Fruit fly (Drosophila melanogaster) whole organism, embryonic: ENCODE results near the gene CG7806.

Source experiments
- BtbVII ChIP-seq: fragments of 200-800 bp; sonication (Bioruptor generic); optimal IDR thresholded peaks from 3 replicates; lab custom pipeline; 2017; ENCODE audit warnings: missing biosample characterization, mild to moderate bottlenecking, missing genetic modification characterization
- CG10267 ChIP-seq: fragments of 200-800 bp; sonication (Bioruptor generic); optimal IDR thresholded peaks from 2 replicates; lab custom pipeline; 2018; ENCODE audit warnings: missing biosample characterization, mild to moderate bottlenecking, missing genetic modification characterization, moderate library complexity
- CG11398 ChIP-seq: fragments of 200-800 bp; sonication (Bioruptor generic); optimal IDR thresholded peaks from 2 replicates; lab custom pipeline; 2016; ENCODE audit warnings: missing biosample characterization, missing genetic modification characterization
- CG12236 ChIP-seq: fragments of 200-800 bp; sonication (Bioruptor generic); optimal IDR thresholded peaks from 2 replicates; lab custom pipeline; 2016; ENCODE audit warnings: missing biosample characterization, missing genetic modification characterization
- CG12942 ChIP-seq: fragments of 200-800 bp; sonication (Bioruptor generic); optimal IDR thresholded peaks from 3 replicates; lab custom pipeline; 2016; ENCODE audit warnings: missing biosample characterization, missing genetic modification characterization
- CG13296 ChIP-seq: fragments of 200-800 bp; sonication (Bioruptor generic); optimal IDR thresholded peaks from 3 replicates; lab custom pipeline; 2018; ENCODE audit warnings: missing biosample characterization, mild to moderate bottlenecking, missing genetic modification characterization
- CG13894 ChIP-seq: fragments of 200-800 bp; sonication (Bioruptor generic); optimal IDR thresholded peaks from 3 replicates; lab custom pipeline; 2018; ENCODE audit warnings: missing biosample characterization, mild to moderate bottlenecking, missing genetic modification characterization, moderate library complexity
- CG14014 ChIP-seq: fragments of 200-800 bp; sonication (Bioruptor generic); IDR thresholded peaks from 2 replicates; pipeline ENCODE4 v1.3.6; 2022; ENCODE audit warnings: missing biosample characterization, missing genetic modification characterization
- CG14667 ChIP-seq: fragments of 200-800 bp; sonication (Bioruptor generic); IDR thresholded peaks from 2 replicates; pipeline ENCODE4 v1.3.6; 2022; ENCODE audit warnings: missing biosample characterization, missing genetic modification characterization
- CG1602 ChIP-seq: fragments of 200-800 bp; sonication (Bioruptor generic); optimal IDR thresholded peaks from 3 replicates; lab custom pipeline; 2016; ENCODE audit warnings: missing biosample characterization, missing genetic modification characterization
- CG1647 ChIP-seq: fragments of 200-800 bp; sonication (Bioruptor generic); optimal IDR thresholded peaks from 3 replicates; lab custom pipeline; 2016; ENCODE audit warnings: missing biosample characterization, missing genetic modification characterization
- CG16813 ChIP-seq: fragments of 200-800 bp; sonication (Bioruptor generic); IDR thresholded peaks from 3 replicates; pipeline ENCODE4 v1.3.6; 2022; ENCODE audit warnings: missing biosample characterization, missing genetic modification characterization; ENCODE audit not compliant: partially characterized antibody
- CG17361 ChIP-seq: fragments of 200-800 bp; sonication (Bioruptor generic); IDR thresholded peaks from 3 replicates; pipeline ENCODE4 v1.3.6; 2022; ENCODE audit warnings: missing biosample characterization, missing genetic modification characterization
- CG18011 ChIP-seq: fragments of 200-800 bp; sonication (Bioruptor generic); optimal IDR thresholded peaks from 2 replicates; lab custom pipeline; 2017; ENCODE audit warnings: missing biosample characterization, missing genetic modification characterization, mild to moderate bottlenecking, moderate library complexity, missing genotype
- CG31224 ChIP-seq: fragments of 200-800 bp; sonication (Bioruptor generic); IDR thresholded peaks from 2 replicates; pipeline ENCODE4 v1.3.6; 2022; ENCODE audit warnings: missing biosample characterization, missing genetic modification characterization
- CG32767 ChIP-seq: fragments of 200-800 bp; sonication (Bioruptor generic); IDR thresholded peaks from 2 replicates; pipeline ENCODE4 v1.3.6; 2022; ENCODE audit warnings: missing biosample characterization, missing genetic modification characterization
- CG34224 ChIP-seq: fragments of 200-800 bp; sonication (Bioruptor generic); IDR thresholded peaks from 3 replicates; pipeline ENCODE4 v1.3.6; 2022; ENCODE audit warnings: missing biosample characterization, missing genetic modification characterization; ENCODE audit not compliant: partially characterized antibody
- CG5245 ChIP-seq: fragments of 200-800 bp; sonication (Bioruptor generic); optimal IDR thresholded peaks from 3 replicates; lab custom pipeline; 2016; ENCODE audit warnings: missing biosample characterization, missing genetic modification characterization
- CG6654 ChIP-seq: fragments of 200-800 bp; sonication (Bioruptor generic); optimal IDR thresholded peaks from 2 replicates; lab custom pipeline; 2017; ENCODE audit warnings: missing biosample characterization, mild to moderate bottlenecking, missing genetic modification characterization
- CG6683 ChIP-seq: fragments of 200-800 bp; sonication (Bioruptor generic); optimal IDR thresholded peaks from 2 replicates; lab custom pipeline; 2017; ENCODE audit warnings: missing biosample characterization, mild to moderate bottlenecking, missing genetic modification characterization, missing genetic modification reagents
- CG8924 ChIP-seq: fragments of 200-800 bp; optimal IDR thresholded peaks from 3 replicates; lab custom pipeline; 2019; ENCODE audit warnings: missing biosample characterization, mild to moderate bottlenecking, missing genetic modification characterization, moderate library complexity
- CG8944 ChIP-seq: fragments of 200-800 bp; sonication (Bioruptor generic); optimal IDR thresholded peaks from 3 replicates; lab custom pipeline; 2016; ENCODE audit warnings: missing biosample characterization, missing genetic modification characterization
- CrebB ChIP-seq: fragments of 200-800 bp; sonication (Bioruptor generic); optimal IDR thresholded peaks from 3 replicates; lab custom pipeline; 2018; ENCODE audit warnings: missing biosample characterization, mild to moderate bottlenecking, missing genetic modification characterization
- D19B ChIP-seq: fragments of 200-800 bp; sonication (Bioruptor generic); optimal IDR thresholded peaks from 2 replicates; lab custom pipeline; 2017; ENCODE audit warnings: missing biosample characterization, mild to moderate bottlenecking, missing genetic modification characterization
- Doc2 ChIP-seq: fragments of 200-800 bp; sonication (Bioruptor generic); IDR thresholded peaks from 2 replicates; pipeline ENCODE4 v1.3.6; 2022; ENCODE audit warnings: missing biosample characterization, missing genetic modification characterization
- Gug ChIP-seq: fragments of 200-800 bp; sonication (Bioruptor generic); IDR thresholded peaks from 4 replicates; pipeline ENCODE4 v1.3.6; 2022; ENCODE audit warnings: missing biosample characterization, missing genetic modification characterization
- HLHmδ ChIP-seq: fragments of 200-800 bp; sonication (Bioruptor generic); optimal IDR thresholded peaks from 2 replicates; lab custom pipeline; 2018; ENCODE audit warnings: missing biosample characterization, mild to moderate bottlenecking, missing genetic modification characterization, moderate library complexity
- Nf-YC ChIP-seq: fragments of 200-800 bp; optimal IDR thresholded peaks from 3 replicates; lab custom pipeline; 2019; ENCODE audit warnings: missing biosample characterization, mild to moderate bottlenecking, missing genetic modification characterization, moderate library complexity
- Oaz ChIP-seq: fragments of 200-800 bp; sonication (Bioruptor generic); IDR thresholded peaks from 2 replicates; pipeline ENCODE4 v1.3.6; 2022; ENCODE audit warnings: missing biosample characterization, missing genetic modification characterization
- YL-1 ChIP-seq: fragments of 200-800 bp; sonication (Bioruptor generic); optimal IDR thresholded peaks from 3 replicates; lab custom pipeline; 2017; ENCODE audit warnings: missing biosample characterization, mild to moderate bottlenecking, missing genetic modification characterization
- az2 ChIP-seq: fragments of 200-800 bp; sonication (Bioruptor generic); optimal IDR thresholded peaks from 3 replicates; lab custom pipeline; 2016; ENCODE audit warnings: missing biosample characterization, missing genetic modification characterization
- bowl ChIP-seq: fragments of 200-800 bp; sonication (Bioruptor generic); IDR thresholded peaks from 2 replicates; pipeline ENCODE4 v1.3.6; 2022; ENCODE audit warnings: missing biosample characterization, missing genetic modification characterization
- br ChIP-seq: fragments of >200 bp; optimal IDR thresholded peaks from 2 replicates; lab custom pipeline; 2017
- bsh ChIP-seq, 2 experiments: fragments of 200-800 bp; sonication (Bioruptor generic); optimal IDR thresholded peaks; 2 replicates each; lab custom pipeline; 2017 to 2018; ENCODE audit warnings: mild to moderate bottlenecking in 2 of 2, missing biosample characterization in 2 of 2, missing genetic modification characterization in 2 of 2, moderate library complexity in 1 of 2
- cas ChIP-seq: fragments of 200-800 bp; sonication (Bioruptor generic); IDR thresholded peaks from 2 replicates; pipeline ENCODE4 v1.3.6; 2022; ENCODE audit warnings: missing biosample characterization, missing genetic modification characterization
- caup ChIP-seq: fragments of 200-800 bp; sonication (Bioruptor generic); optimal IDR thresholded peaks from 3 replicates; lab custom pipeline; 2017; ENCODE audit warnings: missing biosample characterization, mild to moderate bottlenecking, missing genetic modification characterization, moderate library complexity; ENCODE audit not compliant: severe bottlenecking
- chm ChIP-seq: fragments of 200-800 bp; sonication (Bioruptor generic); IDR thresholded peaks from 2 replicates; pipeline ENCODE4 v1.3.6; 2022; ENCODE audit warnings: missing biosample characterization, missing genetic modification characterization
- corto ChIP-seq: fragments of 200-800 bp; sonication (Bioruptor generic); optimal IDR thresholded peaks from 2 replicates; lab custom pipeline; 2016; ENCODE audit warnings: missing biosample characterization, mild to moderate bottlenecking, missing genetic modification characterization, moderate library complexity
- exex ChIP-seq: fragments of 200-800 bp; sonication (Bioruptor generic); optimal IDR thresholded peaks from 4 replicates; lab custom pipeline; 2018; ENCODE audit warnings: missing biosample characterization, mild to moderate bottlenecking, missing genetic modification characterization, moderate library complexity
- fru ChIP-seq: fragments of >200 bp; optimal IDR thresholded peaks from 2 replicates; lab custom pipeline; 2017
- lab ChIP-seq: fragments of 200-800 bp; sonication (Bioruptor generic); optimal IDR thresholded peaks from 3 replicates; lab custom pipeline; 2017; ENCODE audit warnings: missing biosample characterization, missing genetic modification characterization, mild to moderate bottlenecking, moderate library complexity, missing genetic modification reagents
- onecut ChIP-seq: fragments of 200-800 bp; sonication (Bioruptor generic); IDR thresholded peaks from 2 replicates; pipeline ENCODE4 v1.3.6; 2022; ENCODE audit warnings: missing biosample characterization, missing genetic modification characterization
- org-1 ChIP-seq: fragments of 200-800 bp; sonication (Bioruptor generic); optimal IDR thresholded peaks from 2 replicates; lab custom pipeline; 2017; ENCODE audit warnings: missing biosample characterization, missing genetic modification characterization
- pb ChIP-seq: fragments of 200-800 bp; sonication (Bioruptor generic); optimal IDR thresholded peaks from 3 replicates; lab custom pipeline; 2016; ENCODE audit warnings: missing biosample characterization, missing genetic modification characterization
- phol ChIP-seq: fragments of 200-800 bp; sonication (Bioruptor generic); optimal IDR thresholded peaks from 3 replicates; lab custom pipeline; 2018; ENCODE audit warnings: missing biosample characterization, mild to moderate bottlenecking, missing genetic modification characterization, moderate library complexity
- prd ChIP-seq, 3 experiments: fragments of >200 bp in 2 of 3; fragments of 200-800 bp in 1 of 3; sonication (Bioruptor generic) in 1 of 3; optimal IDR thresholded peaks in 2 of 3; IDR thresholded peaks in 1 of 3; 2 replicates in 2 of 3; 3 replicates in 1 of 3; pipeline versions ENCODE4 v1.3.6 to Lab custom; 2017 to 2022; ENCODE audit warnings: missing biosample characterization in 1 of 3, missing genetic modification characterization in 1 of 3
- sd ChIP-seq: fragments of 200-800 bp; sonication (Bioruptor generic); optimal IDR thresholded peaks from 3 replicates; lab custom pipeline; 2018; ENCODE audit warnings: missing biosample characterization, mild to moderate bottlenecking, missing genetic modification characterization, moderate library complexity
- sisA ChIP-seq: fragments of 200-800 bp; sonication (Bioruptor generic); IDR thresholded peaks from 2 replicates; pipeline ENCODE4 v1.3.6; 2022; ENCODE audit warnings: missing biosample characterization, missing genetic modification characterization
- sqz ChIP-seq: fragments of 200-800 bp; sonication (Bioruptor generic); optimal IDR thresholded peaks from 3 replicates; lab custom pipeline; 2018; ENCODE audit warnings: missing biosample characterization, mild to moderate bottlenecking, missing genetic modification characterization
- tgo ChIP-seq: fragments of 200-800 bp; sonication (Bioruptor generic); IDR thresholded peaks from 3 replicates; pipeline ENCODE4 v1.3.6; 2022; ENCODE audit warnings: missing biosample characterization, missing genetic modification characterization
- twi ChIP-seq: fragments of 200-800 bp; optimal IDR thresholded peaks from 2 replicates; lab custom pipeline; 2019; ENCODE audit warnings: missing biosample characterization, mild to moderate bottlenecking, missing genetic modification characterization, moderate library complexity

CG7806 gene

DNA sequence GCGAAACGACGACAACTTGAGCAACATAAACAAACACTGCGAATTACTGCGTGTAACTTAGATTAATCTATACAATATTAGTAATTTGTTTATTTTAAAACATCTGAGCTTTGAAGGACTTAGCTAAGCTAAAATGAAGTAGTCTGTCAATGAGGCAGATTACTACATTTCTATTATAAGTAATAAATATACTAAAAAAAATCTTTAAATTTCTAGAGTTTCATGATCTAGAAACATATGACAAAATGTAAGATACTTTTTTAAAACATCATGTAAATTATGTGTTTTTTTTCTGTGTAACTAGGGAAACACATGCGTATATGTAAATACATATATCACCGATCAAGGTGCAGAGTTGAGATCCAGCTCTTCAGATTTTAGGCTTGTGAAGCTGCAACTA lies 45.1 kb upstream of the CG7806 start (continued):
- TF ChIP-seq twi (tag; lab: Kevin White, UChicago) = no peak
- no peak for TF ChIP-seq CG31224 (GFP tag; lab: Robert Waterston, UW)
- peak; percentile 35 for TF ChIP-seq YL-1 (GFP tag; lab: Kevin White, UChicago)
- no peak for TF ChIP-seq br (lab: Kevin White, UChicago)
- TF ChIP-seq CG18011 (GFP tag; lab: Kevin White, UChicago) = no peak
- TF ChIP-seq CG14667 (GFP tag; lab: Robert Waterston, UW) = no peak
- no peak for TF ChIP-seq HLHmδ (GFP tag; lab: Kevin White, UChicago)
- TF ChIP-seq fru = no peak
- TF ChIP-seq bsh (GFP tag; optimal IDR thresholded peaks at IDR 0.05; lab: Kevin White, UChicago) = peak; percentile 43 to 65
- 0 out of 2 replicates have a peak, but pooled peaks have one; percentile 27 for TF ChIP-seq CG14014 (GFP tag; lab: Robert Waterston, UW)
- TF ChIP-seq CG13296 (GFP tag; lab: Kevin White, UChicago) = peak; percentile 78
- TF ChIP-seq CG10267 (tag; lab: Kevin White, UChicago) = peak; percentile 47
- no peak for TF ChIP-seq CG6654 (GFP tag; lab: Kevin White, UChicago)
- peak; percentile 22 for TF ChIP-seq sqz
- TF ChIP-seq pb (GFP tag; lab: Kevin White, UChicago) = no peak
- TF ChIP-seq CG16813 (GFP tag; lab: Robert Waterston, UW) = no peak
- TF ChIP-seq Nf-YC = peak; percentile 43
- no peak for TF ChIP-seq CG12236 (GFP tag; lab: Kevin White, UChicago)
- peak; percentile 28; the same call in 1 of the 2 replicates for TF ChIP-seq Oaz (GFP tag; lab: Robert Waterston, UW)
- TF ChIP-seq Gug (GFP tag; lab: Robert Waterston, UW) = no peak
- peak; percentile 62 for TF ChIP-seq CG8924 (tag; lab: Kevin White, UChicago)
- TF ChIP-seq CG1602 (GFP tag; lab: Kevin White, UChicago) = peak; percentile 17
- peak; percentile 60 for TF ChIP-seq lab (GFP tag; lab: Kevin White, UChicago)
- 0 out of 2 replicates have a peak, but pooled peaks have one; percentile 23 for TF ChIP-seq CG32767
- TF ChIP-seq corto (GFP tag; lab: Kevin White, UChicago) = no peak
- no peak for TF ChIP-seq CG6683
- TF ChIP-seq CrebB = no peak
- TF ChIP-seq phol = peak; percentile 82
- no peak for TF ChIP-seq prd (optimal IDR thresholded peaks at IDR 0.05; lab: Kevin White, UChicago)
- TF ChIP-seq prd (GFP tag; IDR thresholded peaks at IDR 0.05; lab: Robert Waterston, UW) = peak; percentile 60
- peak; percentile 52 for TF ChIP-seq caup (GFP tag; lab: Kevin White, UChicago)
- no peak for TF ChIP-seq bowl
- no peak for TF ChIP-seq CG11398 (GFP tag; lab: Kevin White, UChicago)
- TF ChIP-seq exex (tag; lab: Kevin White, UChicago) = no peak
- TF ChIP-seq onecut (GFP tag; lab: Robert Waterston, UW) = peak; percentile 47
- no peak for TF ChIP-seq CG5245 (GFP tag; lab: Kevin White, UChicago)
- no peak for TF ChIP-seq CG8944 (GFP tag; lab: Kevin White, UChicago)
- no peak for TF ChIP-seq D19B (GFP tag; lab: Kevin White, UChicago)
- peak; percentile 42 for TF ChIP-seq sisA
- TF ChIP-seq CG34224 = no peak
- no peak for TF ChIP-seq CG13894 (tag; lab: Kevin White, UChicago)
- TF ChIP-seq az2 (GFP tag; lab: Kevin White, UChicago) = peak; percentile 11
- TF ChIP-seq CG17361 (GFP tag; lab: Robert Waterston, UW) = peak; percentile 71; the same call in 2 of the 3 replicates
- TF ChIP-seq BtbVII = no peak
- TF ChIP-seq org-1 (GFP tag; lab: Kevin White, UChicago) = peak; percentile 44
- TF ChIP-seq chm (GFP tag; lab: Robert Waterston, UW) = no peak
- TF ChIP-seq sd (tag; lab: Kevin White, UChicago) = peak; percentile 24
- no peak for TF ChIP-seq cas (GFP tag; lab: Robert Waterston, UW)
- TF ChIP-seq Doc2 (GFP tag; lab: Robert Waterston, UW) = no peak
- no peak for TF ChIP-seq CG1647
- peak; percentile 4 for TF ChIP-seq CG12942 (GFP tag; lab: Kevin White, UChicago)
- TF ChIP-seq tgo = peak; percentile 63; the same call in 2 of the 3 replicates
